Worm (Caenorhabditis elegans): ENCODE results near the gene str-115.

Gene str-115

DNA sequence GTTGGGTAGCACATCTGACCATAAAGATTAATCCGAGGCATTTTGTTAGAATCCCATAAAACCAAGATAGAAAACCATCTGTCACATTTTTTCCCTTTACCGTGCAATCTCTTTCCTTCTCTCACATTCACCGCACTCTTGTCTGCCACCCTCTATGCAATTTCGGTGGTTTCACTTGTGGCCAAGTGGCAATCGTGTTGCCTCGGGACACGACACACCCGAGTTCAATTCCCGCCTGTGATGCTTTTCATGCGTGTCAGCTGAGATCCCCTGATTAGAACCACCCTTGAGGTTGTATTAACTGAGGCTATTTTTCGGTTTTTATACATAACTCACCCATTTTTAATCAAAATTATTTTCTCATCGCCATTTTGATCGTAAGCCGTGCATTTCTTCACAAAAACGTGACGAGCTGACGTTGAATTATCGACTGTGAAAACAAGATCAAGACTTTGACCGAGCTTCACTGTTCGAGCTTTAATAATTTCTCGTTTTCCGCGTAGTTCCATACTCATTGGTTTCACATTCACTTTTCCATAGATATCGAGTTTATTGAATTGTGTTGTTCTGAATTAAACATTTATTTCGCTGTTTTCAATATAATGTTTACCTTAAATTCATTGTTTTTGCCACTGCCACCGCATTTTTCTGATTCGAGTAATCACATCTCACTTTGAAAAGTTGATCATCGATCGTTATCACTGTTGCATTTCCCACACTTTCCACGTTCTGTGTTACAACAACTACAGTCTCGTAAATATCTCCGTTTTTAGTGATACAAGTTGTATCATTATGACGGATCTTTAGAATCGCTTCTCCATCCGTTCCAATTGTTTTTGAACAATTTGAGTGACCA, 45.4 kb downstream of the str-115 start (continued):
- TF ChIP-seq tlf-1 (GFP tag; optimal IDR thresholded peaks at IDR 0.05) = peak; percentile 93
- TF ChIP-seq athp-1 (tag; optimal IDR thresholded peaks at IDR 0.05) = peak; percentile 98
- TF ChIP-seq atf-7 (tag; optimal IDR thresholded peaks at IDR 0.05) = peak; percentile 95
- peak; percentile 99 for TF ChIP-seq nhr-120 (GFP tag; IDR thresholded peaks at IDR 0.05)
- TF ChIP-seq nhr-179 (tag; optimal IDR thresholded peaks at IDR 0.05) = peak; percentile 83
- peak; percentile 90 for TF ChIP-seq K12H6.12 (tag; optimal IDR thresholded peaks at IDR 0.05)
- peak; percentile 99 for TF ChIP-seq ceh-58 (GFP tag; IDR thresholded peaks at IDR 0.05)
- TF ChIP-seq lsl-1 (GFP tag; optimal IDR thresholded peaks at IDR 0.05) = peak; percentile 74
- peak; percentile 99 for TF ChIP-seq F57A8.1 (GFP tag; optimal IDR thresholded peaks at IDR 0.05)
- peak; percentile 61 for TF ChIP-seq dpl-1 (GFP tag; optimal IDR thresholded peaks at IDR 0.05)
- peak; percentile 100 for TF ChIP-seq tbp1 (GFP tag; optimal IDR thresholded peaks at IDR 0.05)
- TF ChIP-seq cebp-2 (GFP tag; IDR thresholded peaks at IDR 0.05) = peak; percentile 99
- peak; percentile 90 for TF ChIP-seq hmg-1.2 (GFP tag; IDR thresholded peaks at IDR 0.05)
- TF ChIP-seq madf-10 (tag; optimal IDR thresholded peaks at IDR 0.05) = peak; percentile 90
- peak; percentile 96 for TF ChIP-seq zfh-2 (GFP tag; conservative IDR thresholded peaks at IDR 0.05)
- TF ChIP-seq ama-1 (optimal IDR thresholded peaks at IDR 0.05) = no peak
- TF ChIP-seq ama-1 (GFP tag; optimal IDR thresholded peaks at IDR 0.05) = peak; percentile 95 to 96
- TF ChIP-seq aptf-2 (GFP tag; conservative IDR thresholded peaks at IDR 0.05) = peak; percentile 84
- TF ChIP-seq Y67H2A.10 (GFP tag; conservative IDR thresholded peaks at IDR 0.05) = peak; percentile 88
- TF ChIP-seq ztf-26 (tag; optimal IDR thresholded peaks at IDR 0.05) = peak; percentile 95
- peak; percentile 88 for TF ChIP-seq ztf-18 (tag; optimal IDR thresholded peaks at IDR 0.05)
- TF ChIP-seq F10E7.11 (tag; optimal IDR thresholded peaks at IDR 0.05) = peak; percentile 99
- peak; percentile 94 for TF ChIP-seq sea-2 (GFP tag; IDR thresholded peaks at IDR 0.05)
- TF ChIP-seq Y53F4B.3 (GFP tag; IDR thresholded peaks at IDR 0.05) = peak; percentile 84
- peak; percentile 97 for TF ChIP-seq nfyb-1 (GFP tag; IDR thresholded peaks at IDR 0.05)
- peak; percentile 92 for TF ChIP-seq B0035.1 (tag; optimal IDR thresholded peaks at IDR 0.05)
- TF ChIP-seq snpc-3.4 (tag; optimal IDR thresholded peaks at IDR 0.05) = peak; percentile 96
- peak; percentile 87 for TF ChIP-seq B0019.2 (GFP tag; conservative IDR thresholded peaks at IDR 0.05)
- peak; percentile 99 for TF ChIP-seq Y56A3A.18 (GFP tag; IDR thresholded peaks at IDR 0.05)
- TF ChIP-seq zim-3 (tag; optimal IDR thresholded peaks at IDR 0.05) = peak; percentile 99
- TF ChIP-seq T26A5.8 (tag; optimal IDR thresholded peaks at IDR 0.05) = peak; percentile 99
- TF ChIP-seq mcd-1 (GFP tag; IDR thresholded peaks at IDR 0.05) = peak; percentile 86
- peak; percentile 94 to 98 for TF ChIP-seq rec-8 (tag; optimal IDR thresholded peaks at IDR 0.05)
- peak; percentile 96 for TF ChIP-seq attf-5 (GFP tag; optimal IDR thresholded peaks at IDR 0.05)
- peak; percentile 92 for TF ChIP-seq egl-18 (GFP tag; IDR thresholded peaks at IDR 0.05)
- peak; percentile 89 for TF ChIP-seq dpff-1 (tag; optimal IDR thresholded peaks at IDR 0.05)

DNA sequence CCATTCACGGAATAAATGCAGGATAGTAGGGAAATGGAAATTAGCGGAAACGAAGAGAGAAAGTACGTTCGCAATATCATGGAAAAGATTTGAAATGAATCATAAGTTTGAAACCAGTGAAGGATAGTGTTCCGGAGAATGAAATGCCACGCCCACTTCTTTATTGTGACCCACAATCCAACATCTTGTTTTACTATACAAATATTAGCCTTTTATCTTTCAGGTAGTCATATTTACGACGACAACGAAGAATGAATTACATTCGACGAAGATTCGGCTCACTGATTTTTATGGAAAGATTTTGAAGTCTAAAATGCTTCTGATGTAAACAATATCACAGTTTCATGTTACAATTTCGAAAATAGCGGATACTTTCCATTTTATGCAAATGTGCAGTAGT, 47.9 kb downstream of the str-115 start, which contains the start of gene cutl-18:
Gene cutl-18 (minus strand): TSS at position 101 of the 400 bp plus-strand sequence.
- no peak for TF ChIP-seq mes-4 (tag; optimal IDR thresholded peaks at IDR 0.05)
- TF ChIP-seq cebp-2 (GFP tag; IDR thresholded peaks at IDR 0.05) = no peak
- TF ChIP-seq C06A6.2 (GFP tag; conservative IDR thresholded peaks at IDR 0.05) = no peak
- no peak for TF ChIP-seq nhr-90 (tag; optimal IDR thresholded peaks at IDR 0.05)
- TF ChIP-seq snpc-4 (GFP tag; optimal IDR thresholded peaks at IDR 0.05) = no peak
- no peak for TF ChIP-seq snpc-4 (tag; optimal IDR thresholded peaks at IDR 0.05)
- TF ChIP-seq lin-54 (GFP tag; optimal IDR thresholded peaks at IDR 0.05) = no peak
- no peak for TF ChIP-seq F55B11.4 (tag; optimal IDR thresholded peaks at IDR 0.05; ENCODE audit: borderline replicate concordance, insufficient read depth)
- no peak for TF ChIP-seq attf-6 (GFP tag; IDR thresholded peaks at IDR 0.05)
- no peak for TF ChIP-seq zim-3 (tag; optimal IDR thresholded peaks at IDR 0.05)
- no peak for TF ChIP-seq ztf-22 (GFP tag; optimal IDR thresholded peaks at IDR 0.05)
- TF ChIP-seq dox-1 (GFP tag; IDR thresholded peaks at IDR 0.05) = no peak
- TF ChIP-seq zfh-2 (GFP tag; conservative IDR thresholded peaks at IDR 0.05) = no peak
- TF ChIP-seq akir-1 (GFP tag; optimal IDR thresholded peaks at IDR 0.05) = no peak
- TF ChIP-seq B0035.1 (tag; optimal IDR thresholded peaks at IDR 0.05) = no peak
- no peak for TF ChIP-seq ceh-91 (GFP tag; IDR thresholded peaks at IDR 0.05)
- no peak for TF ChIP-seq fkh-3 (tag; optimal IDR thresholded peaks at IDR 0.05)

All from whole organism, young adult.